Fruit fly (Drosophila melanogaster): ENCODE results near the gene TrpRS-m.

TrpRS-m gene

dm6 chr3L:17893660-17894059 lies 44.1 kb downstream of the TrpRS-m start:
- no peak for TF ChIP-seq EcR (GFP tag; optimal IDR thresholded peaks at IDR 0.05)
- TF ChIP-seq psq (optimal IDR thresholded peaks at IDR 0.05) = no peak
- no peak for TF ChIP-seq usp (GFP tag; optimal IDR thresholded peaks at IDR 0.05)
- TF ChIP-seq CG8478 (optimal IDR thresholded peaks at IDR 0.05) = no peak
- no peak for TF ChIP-seq Dll (optimal IDR thresholded peaks at IDR 0.05)
- no peak for TF ChIP-seq pan (optimal IDR thresholded peaks at IDR 0.05)

- TF ChIP-seq usp (GFP tag; optimal IDR thresholded peaks at IDR 0.05) (no peak), Dll (optimal IDR thresholded peaks at IDR 0.05) (no peak), EcR (GFP tag; optimal IDR thresholded peaks at IDR 0.05) (no peak), CG8478 (optimal IDR thresholded peaks at IDR 0.05) (no peak), pan (optimal IDR thresholded peaks at IDR 0.05) (no peak), psq (optimal IDR thresholded peaks at IDR 0.05) (no peak)
Observed at dm6 chr3L:17895815-17896275, 46.3 kb downstream of the TrpRS-m start, which contains the start of gene Tsp74F. TSS of gene Tsp74F (minus strand) at chr3L:17895862.

dm6 chr3L:17898606-17899005 lies 49.1 kb downstream of the TrpRS-m start:
- no peak for TF ChIP-seq psq (optimal IDR thresholded peaks at IDR 0.05)
- TF ChIP-seq pan (optimal IDR thresholded peaks at IDR 0.05) = no peak

All from whole organism.